Fruit fly (Drosophila melanogaster) whole organism, embryonic: Measurements from ENCODE around the gene Gnpat.

ENCODE experiments used
- Adf1 ChIP-seq: fragments of 200-800 bp; sonication (Bioruptor generic); IDR thresholded peaks from 2 replicates; pipeline ENCODE4 v1.3.6; 2022; ENCODE audit warnings: missing biosample characterization, missing genetic modification characterization
- Bdp1 ChIP-seq: fragments of 200-800 bp; sonication (Bioruptor generic); optimal IDR thresholded peaks from 3 replicates; lab custom pipeline; 2016; ENCODE audit warnings: missing biosample characterization, missing genetic modification characterization
- Blimp-1 ChIP-seq: fragments of 200-800 bp; sonication (Bioruptor generic); optimal IDR thresholded peaks from 3 replicates; lab custom pipeline; 2018; ENCODE audit warnings: missing biosample characterization, missing genetic modification characterization, mild to moderate bottlenecking, moderate library complexity, missing genetic modification reagents
- CG10366 ChIP-seq: fragments of 200-800 bp; sonication (Bioruptor generic); IDR thresholded peaks from 2 replicates; pipeline ENCODE4 v1.3.6; 2022; ENCODE audit warnings: missing biosample characterization, missing genetic modification characterization
- CG12942 ChIP-seq: fragments of 200-800 bp; sonication (Bioruptor generic); optimal IDR thresholded peaks from 3 replicates; lab custom pipeline; 2016; ENCODE audit warnings: missing biosample characterization, missing genetic modification characterization
- CG13624 ChIP-seq: fragments of 200-800 bp; sonication (Bioruptor generic); optimal IDR thresholded peaks from 2 replicates; lab custom pipeline; 2016; ENCODE audit warnings: missing biosample characterization, missing genetic modification characterization
- CG14860 ChIP-seq: fragments of 200-800 bp; sonication (Bioruptor generic); IDR thresholded peaks from 3 replicates; pipeline ENCODE4 v1.3.6; 2022; ENCODE audit warnings: missing biosample characterization, missing genetic modification characterization; ENCODE audit not compliant: partially characterized antibody
- CG18262 ChIP-seq: fragments of 200-800 bp; optimal IDR thresholded peaks from 3 replicates; lab custom pipeline; 2019; ENCODE audit warnings: missing biosample characterization, mild to moderate bottlenecking, missing genetic modification characterization, moderate library complexity
- CG18764 ChIP-seq: fragments of 200-800 bp; sonication (Bioruptor generic); optimal IDR thresholded peaks from 3 replicates; lab custom pipeline; 2016; ENCODE audit warnings: missing biosample characterization, missing genetic modification characterization
- CG2712 ChIP-seq: fragments of 200-800 bp; optimal IDR thresholded peaks from 3 replicates; lab custom pipeline; 2019; ENCODE audit warnings: missing biosample characterization, mild to moderate bottlenecking, missing genetic modification characterization, moderate library complexity
- CG31224 ChIP-seq: fragments of 200-800 bp; sonication (Bioruptor generic); IDR thresholded peaks from 2 replicates; pipeline ENCODE4 v1.3.6; 2022; ENCODE audit warnings: missing biosample characterization, missing genetic modification characterization
- CG3838 ChIP-seq: fragments of 200-800 bp; sonication (Bioruptor generic); optimal IDR thresholded peaks from 3 replicates; lab custom pipeline; 2016; ENCODE audit warnings: missing biosample characterization, missing genetic modification characterization
- CG43689 ChIP-seq: fragments of 200-800 bp; sonication (Bioruptor generic); IDR thresholded peaks from 2 replicates; pipeline ENCODE4 v1.3.6; 2022; ENCODE audit warnings: missing biosample characterization, missing genetic modification characterization
- CG4404 ChIP-seq: fragments of 200-800 bp; sonication (Bioruptor generic); IDR thresholded peaks from 2 replicates; pipeline ENCODE4 v1.3.6; 2022; ENCODE audit warnings: missing biosample characterization, missing genetic modification characterization
- CG4854 ChIP-seq: fragments of 200-800 bp; sonication (Bioruptor generic); optimal IDR thresholded peaks from 2 replicates; lab custom pipeline; 2016; ENCODE audit warnings: missing biosample characterization, missing genetic modification characterization, inconsistent platforms
- CG6813 ChIP-seq: fragments of 200-800 bp; sonication (Bioruptor generic); optimal IDR thresholded peaks from 2 replicates; lab custom pipeline; 2017; ENCODE audit warnings: missing biosample characterization, missing genetic modification characterization, mild to moderate bottlenecking, moderate library complexity, missing genetic modification reagents
- CG8765 ChIP-seq: fragments of 200-800 bp; sonication (Bioruptor generic); IDR thresholded peaks from 2 replicates; pipeline ENCODE4 v1.3.6; 2022; ENCODE audit warnings: missing biosample characterization, missing genetic modification characterization
- CTCF ChIP-seq: fragments of 200-800 bp; sonication (Bioruptor generic); optimal IDR thresholded peaks from 2 replicates; lab custom pipeline; 2017; ENCODE audit warnings: missing biosample characterization, mild to moderate bottlenecking, missing genetic modification characterization, moderate library complexity
- Camta ChIP-seq: fragments of 200-800 bp; sonication (Bioruptor generic); optimal IDR thresholded peaks from 2 replicates; lab custom pipeline; 2016; ENCODE audit warnings: missing biosample characterization, missing genetic modification characterization
- CoRest ChIP-seq: fragments of 200-800 bp; sonication (Bioruptor generic); optimal IDR thresholded peaks from 3 replicates; lab custom pipeline; 2018; ENCODE audit warnings: missing biosample characterization, mild to moderate bottlenecking, missing genetic modification characterization, moderate library complexity
- Drgx ChIP-seq: fragments of 200-800 bp; sonication (Bioruptor generic); IDR thresholded peaks from 2 replicates; pipeline ENCODE4 v1.3.6; 2022; ENCODE audit warnings: missing biosample characterization, missing genetic modification characterization
- ERR ChIP-seq: fragments of 200-800 bp; sonication (Bioruptor generic); optimal IDR thresholded peaks from 2 replicates; lab custom pipeline; 2016; ENCODE audit warnings: missing biosample characterization, missing genetic modification characterization
- Fer3 ChIP-seq: fragments of 200-800 bp; sonication (Bioruptor generic); optimal IDR thresholded peaks from 2 replicates; lab custom pipeline; 2018; ENCODE audit warnings: missing biosample characterization, mild to moderate bottlenecking, missing genetic modification characterization, moderate library complexity
- GATAe ChIP-seq: fragments of 200-800 bp; sonication (Bioruptor generic); conservative IDR thresholded peaks from 2 replicates; pipeline ENCODE4 v1.3.6; 2022; ENCODE audit warnings: missing biosample characterization, missing genetic modification characterization
- Hr51 ChIP-seq, 2 experiments: fragments of 200-800 bp; sonication (Bioruptor generic); optimal IDR thresholded peaks; 2 replicates in 1 of 2; 3 replicates in 1 of 2; lab custom pipeline; 2016 to 2018; ENCODE audit warnings: missing biosample characterization in 2 of 2, missing genetic modification characterization in 2 of 2, mild to moderate bottlenecking in 1 of 2, moderate library complexity in 1 of 2
- Kr ChIP-seq: fragments of 200-800 bp; sonication (Bioruptor generic); optimal IDR thresholded peaks from 2 replicates; lab custom pipeline; 2017; ENCODE audit warnings: missing biosample characterization, mild to moderate bottlenecking, missing genetic modification characterization
- Mrtf ChIP-seq: fragments of 200-800 bp; sonication (Bioruptor generic); IDR thresholded peaks from 3 replicates; pipeline ENCODE4 v1.3.6; 2022; ENCODE audit warnings: missing biosample characterization, missing genetic modification characterization
- Nf-YA ChIP-seq: fragments of 200-800 bp; sonication (Bioruptor generic); IDR thresholded peaks from 2 replicates; pipeline ENCODE4 v1.3.6; 2022; ENCODE audit warnings: missing biosample characterization, missing genetic modification characterization
- Nf-YB ChIP-seq: fragments of 200-800 bp; sonication (Bioruptor generic); optimal IDR thresholded peaks from 3 replicates; lab custom pipeline; 2019; ENCODE audit warnings: missing biosample characterization, mild to moderate bottlenecking, missing genetic modification characterization, moderate library complexity
- Poxn ChIP-seq: fragments of 200-800 bp; sonication (Bioruptor generic); IDR thresholded peaks from 2 replicates; pipeline ENCODE4 v1.3.6; 2022; ENCODE audit warnings: missing biosample characterization, missing genetic modification characterization
- Ravus ChIP-seq: fragments of 200-800 bp; sonication (Bioruptor generic); IDR thresholded peaks from 2 replicates; pipeline ENCODE4 v1.3.6; 2022; ENCODE audit warnings: missing biosample characterization, missing genetic modification characterization
- Six4 ChIP-seq: fragments of 200-800 bp; sonication (Bioruptor generic); optimal IDR thresholded peaks from 2 replicates; lab custom pipeline; 2016; ENCODE audit warnings: missing biosample characterization, missing genetic modification characterization
- Spps ChIP-seq: fragments of 200-800 bp; sonication (Bioruptor generic); optimal IDR thresholded peaks from 2 replicates; lab custom pipeline; 2018; ENCODE audit warnings: missing biosample characterization, mild to moderate bottlenecking, missing genetic modification characterization
- Vsx1 ChIP-seq: fragments of 200-800 bp; sonication (Bioruptor generic); optimal IDR thresholded peaks from 2 replicates; lab custom pipeline; 2017; ENCODE audit warnings: missing biosample characterization, mild to moderate bottlenecking, missing genetic modification characterization, missing genetic modification reagents
- ase ChIP-seq: fragments of 200-800 bp; sonication (Bioruptor generic); IDR thresholded peaks from 3 replicates; pipeline ENCODE4 v1.3.6; 2022; ENCODE audit warnings: missing biosample characterization, missing genetic modification characterization
- ash1 ChIP-seq: fragments of 200-800 bp; sonication (Bioruptor generic); optimal IDR thresholded peaks from 2 replicates; lab custom pipeline; 2018; ENCODE audit warnings: missing biosample characterization, mild to moderate bottlenecking, missing genetic modification characterization
- croc ChIP-seq: fragments of 200-800 bp; sonication (Bioruptor generic); conservative IDR thresholded peaks from 3 replicates; pipeline ENCODE4 v1.3.6; 2022; ENCODE audit warnings: missing biosample characterization, missing genetic modification characterization
- dysf ChIP-seq: fragments of 200-800 bp; sonication (Bioruptor generic); IDR thresholded peaks from 3 replicates; pipeline ENCODE4 v1.3.6; 2022; ENCODE audit warnings: missing biosample characterization, missing genetic modification characterization
- gro ChIP-seq: fragments of 200-800 bp; sonication (Bioruptor generic); optimal IDR thresholded peaks from 2 replicates; lab custom pipeline; 2016; ENCODE audit warnings: missing biosample characterization, missing genetic modification characterization
- hth ChIP-seq: fragments of >200 bp; optimal IDR thresholded peaks from 2 replicates; lab custom pipeline; 2017; ENCODE audit warnings: inconsistent platforms
- kni ChIP-seq: fragments of 200-800 bp; sonication (Bioruptor generic); optimal IDR thresholded peaks from 3 replicates; lab custom pipeline; 2017; ENCODE audit warnings: mild to moderate bottlenecking, missing biosample characterization, missing genetic modification reagents, missing genetic modification characterization
- lbe ChIP-seq: fragments of 200-800 bp; sonication (Bioruptor generic); optimal IDR thresholded peaks from 2 replicates; lab custom pipeline; 2016; ENCODE audit warnings: missing biosample characterization, mild to moderate bottlenecking, missing genetic modification characterization
- mam ChIP-seq: fragments of 200-800 bp; sonication (Bioruptor generic); optimal IDR thresholded peaks from 3 replicates; lab custom pipeline; 2016; ENCODE audit warnings: missing biosample characterization, missing genetic modification characterization
- odd ChIP-seq: fragments of 200-800 bp; sonication (Bioruptor generic); optimal IDR thresholded peaks from 2 replicates; lab custom pipeline; 2017; ENCODE audit warnings: missing biosample characterization, mild to moderate bottlenecking, missing genetic modification characterization
- sisA ChIP-seq: fragments of 200-800 bp; sonication (Bioruptor generic); IDR thresholded peaks from 2 replicates; pipeline ENCODE4 v1.3.6; 2022; ENCODE audit warnings: missing biosample characterization, missing genetic modification characterization
- tgo ChIP-seq: fragments of 200-800 bp; sonication (Bioruptor generic); IDR thresholded peaks from 3 replicates; pipeline ENCODE4 v1.3.6; 2022; ENCODE audit warnings: missing biosample characterization, missing genetic modification characterization
- twi ChIP-seq: fragments of 200-800 bp; optimal IDR thresholded peaks from 2 replicates; lab custom pipeline; 2019; ENCODE audit warnings: missing biosample characterization, mild to moderate bottlenecking, missing genetic modification characterization, moderate library complexity
- vnd ChIP-seq: fragments of 200-800 bp; sonication (Bioruptor generic); IDR thresholded peaks from 3 replicates; pipeline ENCODE4 v1.3.6; 2022; ENCODE audit warnings: missing biosample characterization, missing genetic modification characterization; ENCODE audit not compliant: partially characterized antibody
- vvl ChIP-seq: fragments of 200-800 bp; sonication (Bioruptor generic); IDR thresholded peaks from 2 replicates; pipeline ENCODE4 v1.3.6; 2022; ENCODE audit warnings: missing biosample characterization, missing genetic modification characterization
- zen2 ChIP-seq: fragments of 200-800 bp; sonication (Bioruptor generic); IDR thresholded peaks from 3 replicates; pipeline ENCODE4 v1.3.6; 2022; ENCODE audit warnings: missing biosample characterization, missing genetic modification characterization; ENCODE audit not compliant: partially characterized antibody

The Gnpat gene

DNA sequence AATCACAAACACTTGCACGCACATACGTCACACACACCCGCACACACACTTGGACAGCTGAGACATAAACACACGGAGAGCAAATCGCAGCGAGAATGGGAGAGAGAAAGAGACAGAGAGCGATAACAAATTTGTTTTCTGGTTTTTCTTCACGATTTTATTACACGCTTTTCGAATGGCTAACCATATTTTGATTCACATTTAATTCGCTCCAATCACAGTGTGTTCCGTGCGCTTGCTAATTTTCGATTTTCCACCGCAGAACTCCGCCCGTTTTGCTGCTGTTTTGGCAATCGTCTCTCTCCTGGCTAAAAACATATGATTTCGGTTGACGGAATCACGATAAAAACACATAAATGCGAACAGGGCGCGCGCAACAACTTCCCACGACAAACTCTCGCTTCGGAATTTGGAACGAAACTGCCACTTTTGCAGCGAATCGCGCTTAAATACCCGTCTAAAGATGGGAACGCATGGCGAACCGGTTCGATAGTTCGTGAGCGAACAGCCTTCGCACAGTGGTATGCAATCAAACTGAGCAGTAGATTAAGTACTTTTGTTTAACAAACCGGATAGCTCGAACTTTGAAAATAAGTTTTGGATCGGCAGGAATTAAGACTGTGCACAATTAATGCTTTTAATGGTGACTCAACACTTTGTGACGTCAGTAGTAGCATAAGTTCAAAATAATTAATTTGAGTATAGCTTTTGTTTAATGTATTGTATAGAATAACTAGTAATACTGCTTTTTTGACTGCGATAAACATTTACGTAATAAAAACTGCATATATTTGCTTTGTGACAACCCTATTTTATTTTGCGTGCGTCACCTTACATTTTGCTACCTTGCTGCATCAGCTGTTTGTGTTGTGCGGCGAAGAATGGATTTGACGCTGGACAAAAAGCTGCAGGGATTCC lies 17.8 kb downstream of the Gnpat start, which contains the start of the genes Fur1 and Vps33B (continued):
- TF ChIP-seq odd (peak; percentile 95), CG13624 (peak; percentile 98), Bdp1 (GFP tag; lab: Kevin White, UChicago) (peak; percentile 94), CG8765 (GFP tag; lab: Robert Waterston, UW) (peak; percentile 89), gro (peak; percentile 97), Blimp-1 (GFP tag; lab: Kevin White, UChicago) (peak; percentile 93), ERR (GFP tag; lab: Kevin White, UChicago) (peak; percentile 96), Vsx1 (GFP tag; lab: Kevin White, UChicago) (peak; percentile 92), CG18764 (GFP tag; lab: Kevin White, UChicago) (peak; percentile 96), Adf1 (GFP tag; lab: Robert Waterston, UW) (peak; percentile 72), Camta (peak; percentile 98), Hr51 (GFP tag; optimal IDR thresholded peaks at IDR 0.05; lab: Kevin White, UChicago) (peak; percentile 97 to 98), Nf-YA (GFP tag; lab: Robert Waterston, UW) (peak; percentile 86), Nf-YB (GFP tag; lab: Kevin White, UChicago) (peak; percentile 84), ase (GFP tag; lab: Robert Waterston, UW) (peak; percentile 94), dysf (GFP tag; lab: Robert Waterston, UW) (peak; percentile 95), mam (peak; percentile 99), Drgx (peak; percentile 95), CG6813 (GFP tag; lab: Kevin White, UChicago) (peak; percentile 88), CG10366 (GFP tag; lab: Robert Waterston, UW) (peak; percentile 93), GATAe (peak; percentile 78), hth (lab: Kevin White, UChicago) (no peak), CG43689 (peak; percentile 78), Mrtf (GFP tag; lab: Robert Waterston, UW) (peak; percentile 88), twi (tag; lab: Kevin White, UChicago) (peak; percentile 92), CG4404 (GFP tag; lab: Robert Waterston, UW) (peak; percentile 94), vvl (GFP tag; lab: Robert Waterston, UW) (peak; percentile 97; the same call in 1 of the 2 replicates), CG31224 (peak; percentile 86), CoRest (tag; lab: Kevin White, UChicago) (peak; percentile 98), CG12942 (GFP tag; lab: Kevin White, UChicago) (peak; percentile 98), zen2 (GFP tag; lab: Robert Waterston, UW) (peak; percentile 74), croc (peak; percentile 92), vnd (GFP tag; lab: Robert Waterston, UW) (peak; percentile 80; the same call in 2 of the 3 replicates), CG3838 (peak; percentile 92), CG14860 (peak; percentile 73), CG18262 (tag; lab: Kevin White, UChicago) (peak; percentile 97), lbe (GFP tag; lab: Kevin White, UChicago) (peak; percentile 94), ash1 (peak; percentile 75), Poxn (GFP tag; lab: Robert Waterston, UW) (peak; percentile 84), Six4 (GFP tag; lab: Kevin White, UChicago) (peak; percentile 98), Kr (no peak), kni (GFP tag; lab: Kevin White, UChicago) (peak; percentile 92), Fer3 (tag; lab: Kevin White, UChicago) (peak; percentile 94), sisA (GFP tag; lab: Robert Waterston, UW) (peak; percentile 96), CG4854 (GFP tag; lab: Kevin White, UChicago) (peak; percentile 97), Spps (peak; percentile 93), CTCF (GFP tag; lab: Kevin White, UChicago) (peak; percentile 64), CG2712 (tag; lab: Kevin White, UChicago) (peak; percentile 98), tgo (GFP tag; lab: Robert Waterston, UW) (peak; percentile 95), Ravus (GFP tag; lab: Robert Waterston, UW) (peak; percentile 80)
